Worm (Caenorhabditis elegans) whole organism, L4/young adult: ENCODE data around the gene B0244.15.

ENCODE experiments used
- W03F9.2 ChIP-seq: fragments of 150-350 bp; optimal IDR thresholded peaks from 2 replicates; lab custom pipeline; 2014; ENCODE audit warnings: missing biosample characterization, missing genetic modification characterization
- him-1 ChIP-seq: sonication (generic microtip); optimal IDR thresholded peaks from 2 replicates; lab custom pipeline; 2016; ENCODE audit warnings: missing genotype, missing genetic modification reagents, missing genetic modification characterization, missing compliant biosample characterization

DNA sequence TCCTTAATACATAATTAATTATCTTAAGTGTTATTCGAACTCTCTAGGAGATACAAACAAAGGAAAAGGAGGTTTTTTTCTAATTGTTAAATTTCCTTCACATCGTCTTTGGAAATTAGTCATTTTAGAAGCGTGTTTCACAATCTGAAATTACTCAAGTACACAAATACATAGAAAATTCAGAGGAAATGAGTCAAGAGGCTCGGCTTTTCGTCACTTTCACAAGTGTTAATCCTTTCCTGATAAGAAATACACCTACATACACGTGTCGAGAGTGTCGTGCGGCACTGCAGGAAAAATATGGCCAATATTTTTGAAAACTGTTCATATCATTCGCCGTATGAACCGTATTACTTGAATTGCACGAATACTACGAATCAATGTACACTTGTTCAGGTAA is 4.0 kb downstream of the B0244.15 start, which contains the start of gene B0244.4:
- TF ChIP-seq W03F9.2 (tag; lab: Kevin White, UChicago), result no peak
- no peak for TF ChIP-seq him-1 (tag; lab: Kevin White, UChicago)
